Fruit fly (Drosophila melanogaster) whole organism: ENCODE measurements around the gene CG32365.

Experiments
- CG8478 ChIP-seq: fragments of >200 bp; optimal IDR thresholded peaks from 2 replicates; lab custom pipeline; 2018; ENCODE audit warnings: inconsistent platforms
- Dll ChIP-seq: fragments of >200 bp; optimal IDR thresholded peaks from 2 replicates; lab custom pipeline; 2017
- EcR ChIP-seq, 2 experiments: fragments of >200 bp; optimal IDR thresholded peaks; 2 replicates each; lab custom pipeline; 2017; ENCODE audit warnings: missing biosample characterization in 2 of 2, missing genetic modification characterization in 2 of 2, missing genetic modification reagents in 2 of 2
- pan ChIP-seq: fragments of >200 bp; optimal IDR thresholded peaks from 2 replicates; lab custom pipeline; 2017
- psq ChIP-seq: fragments of >200 bp; optimal IDR thresholded peaks from 2 replicates; lab custom pipeline; 2017
- usp ChIP-seq: fragments of >200 bp; optimal IDR thresholded peaks from 2 replicates; lab custom pipeline; 2017; ENCODE audit warnings: missing biosample characterization, missing genetic modification characterization, mixed read lengths

The CG32365 gene

DNA sequence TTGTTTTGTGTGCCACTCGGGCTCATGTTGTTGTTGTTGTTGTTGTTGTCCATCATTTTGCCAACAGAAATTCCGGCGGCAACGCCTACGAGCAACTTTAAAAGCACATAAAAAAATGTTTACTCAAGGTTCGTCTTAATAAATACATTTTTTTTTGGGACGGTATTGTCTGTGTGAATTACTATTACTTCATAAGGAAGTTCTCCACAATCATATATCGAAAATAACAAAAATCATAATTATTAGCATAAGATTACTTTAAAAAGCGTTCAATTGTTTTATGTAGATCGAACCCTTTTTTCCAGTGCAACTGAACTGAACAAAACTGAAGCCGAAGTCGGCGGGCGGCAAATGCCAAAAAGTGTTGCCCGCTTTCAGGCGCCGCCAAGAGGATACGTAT is 20.2 kb upstream of the CG32365 start:
- no peak for TF ChIP-seq psq (lab: Kevin White, UChicago)
- no peak for TF ChIP-seq Dll (lab: Kevin White, UChicago)
- no peak for TF ChIP-seq pan
- TF ChIP-seq CG8478 (lab: Kevin White, UChicago), result no peak
- no peak for TF ChIP-seq usp (GFP tag; lab: Kevin White, UChicago)
- no peak for TF ChIP-seq EcR (GFP tag; optimal IDR thresholded peaks at IDR 0.05; lab: Kevin White, UChicago)

DNA sequence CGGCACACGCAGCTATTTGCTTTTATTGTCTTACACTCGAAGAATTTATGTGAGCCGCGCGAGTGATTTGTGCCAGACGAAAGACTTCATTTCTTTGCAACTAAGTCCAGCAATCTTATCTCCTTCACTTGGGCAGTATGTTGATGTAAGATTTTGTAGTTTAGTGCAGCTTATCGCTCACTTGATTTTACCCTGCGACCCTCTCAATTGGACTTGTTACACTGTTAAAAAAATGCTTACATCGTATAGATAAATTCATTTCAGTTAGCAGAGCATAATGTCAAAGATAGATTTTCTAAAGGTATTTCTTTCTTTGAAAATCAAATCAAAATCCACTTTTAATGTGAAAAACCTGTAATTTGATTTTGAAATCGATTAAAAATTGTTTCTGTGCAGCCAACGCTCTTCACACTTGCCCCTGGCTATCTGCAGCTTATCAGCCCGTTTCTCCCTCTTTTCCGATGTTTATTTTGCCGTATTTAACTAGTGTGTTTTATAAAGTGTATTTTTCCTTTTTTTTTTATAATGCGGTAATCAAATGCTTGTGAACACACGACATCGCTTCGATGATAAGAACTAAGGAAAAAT is 18.0 kb upstream of the CG32365 start:
- TF ChIP-seq psq (lab: Kevin White, UChicago), result no peak
- no peak for TF ChIP-seq CG8478 (lab: Kevin White, UChicago)
- TF ChIP-seq Dll (lab: Kevin White, UChicago), result no peak
- no peak for TF ChIP-seq EcR (GFP tag; optimal IDR thresholded peaks at IDR 0.05; lab: Kevin White, UChicago)
- TF ChIP-seq pan, result no peak
- TF ChIP-seq usp (GFP tag; lab: Kevin White, UChicago), result no peak

DNA sequence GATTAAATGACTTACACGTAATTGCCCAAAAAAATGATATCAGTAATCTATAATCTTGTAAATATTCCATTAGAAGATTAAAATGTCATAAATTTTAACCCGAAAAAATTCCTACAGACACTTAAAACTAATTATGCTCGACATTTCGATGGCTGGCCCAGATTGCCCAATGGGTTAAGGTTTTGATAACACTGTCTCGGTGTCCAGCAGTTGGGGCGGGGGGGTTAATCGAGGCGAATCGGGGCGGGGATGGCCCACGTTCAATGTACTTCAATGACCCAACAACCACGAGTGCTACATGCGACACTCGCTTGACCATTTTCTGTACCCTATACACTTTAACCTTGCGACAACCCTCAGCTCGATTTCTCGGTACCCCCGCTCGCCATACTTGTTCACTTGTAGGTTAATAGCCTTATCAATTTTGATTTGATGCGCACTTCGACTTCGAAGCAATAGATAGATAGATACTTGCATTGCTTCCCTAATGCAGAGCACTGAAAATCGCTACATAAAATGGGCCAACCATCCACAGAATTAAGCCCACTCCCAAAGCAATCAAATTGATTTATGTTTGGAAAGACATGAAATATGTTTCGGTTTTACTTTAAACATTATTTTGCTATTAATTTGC is 16.5 kb upstream of the CG32365 start:
- TF ChIP-seq psq (lab: Kevin White, UChicago), result no peak
- TF ChIP-seq EcR (GFP tag; optimal IDR thresholded peaks at IDR 0.05; lab: Kevin White, UChicago), result no peak
- TF ChIP-seq usp (GFP tag; lab: Kevin White, UChicago), result no peak
- TF ChIP-seq Dll (lab: Kevin White, UChicago), result no peak
- TF ChIP-seq pan, result no peak
- no peak for TF ChIP-seq CG8478 (lab: Kevin White, UChicago)

DNA sequence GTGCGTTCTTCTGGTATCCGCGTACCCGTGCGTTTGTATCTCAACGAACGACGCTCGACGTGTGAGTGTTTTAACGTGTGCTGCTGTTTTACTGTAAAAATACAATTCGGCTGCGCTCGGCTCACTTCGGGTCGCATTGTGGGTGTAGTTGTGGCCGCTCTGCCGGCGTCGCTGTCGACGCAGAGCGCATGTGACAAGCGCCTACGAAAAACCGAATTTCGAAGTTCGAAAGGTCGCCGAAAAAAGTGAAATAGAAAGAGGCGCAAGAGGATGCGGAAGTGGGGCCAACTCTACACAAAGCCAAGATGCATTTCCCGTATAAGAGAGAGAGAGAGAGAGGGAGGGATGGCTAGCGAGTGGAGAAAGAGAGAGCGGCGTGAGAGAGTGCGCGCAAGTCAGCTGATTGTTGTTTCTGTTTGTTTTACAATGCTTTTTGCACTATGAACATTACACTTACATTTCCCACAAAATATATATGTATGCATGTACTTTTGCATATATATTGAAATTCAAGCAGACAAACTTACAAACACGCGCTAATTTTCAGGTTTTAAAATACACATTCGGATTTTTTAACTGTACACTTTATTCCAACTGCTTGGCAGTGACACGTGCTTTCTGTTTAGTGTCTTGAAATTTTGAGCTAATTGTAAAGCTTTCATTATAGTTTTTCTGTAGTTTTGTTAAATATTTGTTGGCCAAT is 13.9 kb upstream of the CG32365 start:
- TF ChIP-seq usp (GFP tag; lab: Kevin White, UChicago) (no peak), CG8478 (lab: Kevin White, UChicago) (no peak), Dll (lab: Kevin White, UChicago) (no peak), pan (no peak), psq (lab: Kevin White, UChicago) (no peak), EcR (GFP tag; optimal IDR thresholded peaks at IDR 0.05; lab: Kevin White, UChicago) (no peak)

DNA sequence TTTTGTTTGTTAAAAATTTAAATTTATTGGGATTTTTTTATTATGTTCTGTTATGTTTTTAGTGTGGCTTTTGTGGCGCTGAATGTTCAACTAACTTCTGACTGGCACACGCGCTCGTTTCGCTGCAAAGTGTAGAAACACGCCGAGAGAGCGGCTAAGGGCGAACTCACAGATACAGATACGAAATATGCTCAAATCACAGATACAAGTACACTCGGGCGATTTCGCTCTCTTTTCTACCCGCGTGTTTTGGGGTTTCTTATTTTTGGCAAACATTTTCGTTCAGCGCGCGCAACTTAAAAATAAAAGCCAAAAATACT is 13.4 kb upstream of the CG32365 start:
- TF ChIP-seq pan (no peak), Dll (lab: Kevin White, UChicago) (no peak), usp (GFP tag; lab: Kevin White, UChicago) (no peak), EcR (GFP tag; optimal IDR thresholded peaks at IDR 0.05; lab: Kevin White, UChicago) (no peak), CG8478 (lab: Kevin White, UChicago) (no peak), psq (lab: Kevin White, UChicago) (no peak)

DNA sequence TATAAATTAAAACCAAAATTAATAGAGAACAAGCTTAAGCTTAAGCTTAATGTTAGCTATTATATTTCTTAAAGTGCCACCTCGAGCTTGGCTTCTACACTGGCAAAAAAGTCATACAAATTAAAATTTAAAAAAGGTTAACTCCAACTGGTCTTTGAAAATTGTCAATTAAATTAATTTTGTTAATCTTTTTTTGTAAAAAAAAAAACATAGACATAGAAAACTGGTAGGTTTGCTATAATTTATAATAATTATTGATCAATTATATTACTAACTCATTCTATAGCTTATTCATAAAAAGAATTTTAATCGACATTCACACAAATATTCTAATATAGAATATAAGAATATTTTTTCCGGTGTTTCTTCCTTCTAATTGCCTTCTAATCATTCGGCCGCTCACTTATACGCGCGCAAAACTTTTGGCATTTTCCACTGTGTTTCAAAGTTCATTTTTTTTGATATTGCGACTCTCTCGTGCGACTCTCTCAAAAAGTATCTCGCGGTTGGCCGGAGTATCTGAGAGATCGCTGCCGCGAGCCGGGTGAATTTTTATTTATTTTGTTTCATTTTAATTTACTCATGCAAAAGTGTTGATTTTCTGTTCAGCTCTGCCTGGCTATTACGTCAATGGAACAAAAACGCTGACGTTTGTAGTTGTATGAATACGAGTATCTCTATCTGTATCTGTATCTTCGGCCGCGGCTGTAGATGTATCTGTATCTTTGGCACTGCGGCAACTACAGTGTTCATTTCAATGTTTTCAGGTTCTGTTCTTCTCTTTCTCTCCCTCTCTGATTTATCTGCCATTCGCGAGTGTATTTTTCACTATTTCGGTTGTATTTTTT is 12.8 kb upstream of the CG32365 start:
- TF ChIP-seq psq (lab: Kevin White, UChicago), result no peak
- no peak for TF ChIP-seq usp (GFP tag; lab: Kevin White, UChicago)
- no peak for TF ChIP-seq CG8478 (lab: Kevin White, UChicago)
- no peak for TF ChIP-seq Dll (lab: Kevin White, UChicago)
- no peak for TF ChIP-seq EcR (GFP tag; optimal IDR thresholded peaks at IDR 0.05; lab: Kevin White, UChicago)
- no peak for TF ChIP-seq pan

DNA sequence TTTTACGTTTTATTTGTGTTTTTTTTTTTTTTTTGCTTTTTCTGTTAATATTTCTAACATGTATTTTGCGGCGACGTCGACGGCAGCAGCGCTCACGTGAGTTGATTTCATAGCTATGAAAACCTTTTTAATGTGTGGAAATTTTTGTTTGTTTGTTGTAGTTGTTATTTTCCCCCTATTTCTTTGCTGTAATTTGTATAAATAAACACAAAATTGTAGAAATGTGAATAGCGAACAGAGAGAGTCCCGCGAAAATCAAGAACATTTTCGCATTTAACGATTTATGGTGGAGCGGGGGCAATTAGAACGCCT is 12.3 kb upstream of the CG32365 start:
- TF ChIP-seq pan, result no peak
- TF ChIP-seq CG8478 (lab: Kevin White, UChicago), result no peak
- no peak for TF ChIP-seq psq (lab: Kevin White, UChicago)
- no peak for TF ChIP-seq usp (GFP tag; lab: Kevin White, UChicago)
- no peak for TF ChIP-seq EcR (GFP tag; optimal IDR thresholded peaks at IDR 0.05; lab: Kevin White, UChicago)
- no peak for TF ChIP-seq Dll (lab: Kevin White, UChicago)

DNA sequence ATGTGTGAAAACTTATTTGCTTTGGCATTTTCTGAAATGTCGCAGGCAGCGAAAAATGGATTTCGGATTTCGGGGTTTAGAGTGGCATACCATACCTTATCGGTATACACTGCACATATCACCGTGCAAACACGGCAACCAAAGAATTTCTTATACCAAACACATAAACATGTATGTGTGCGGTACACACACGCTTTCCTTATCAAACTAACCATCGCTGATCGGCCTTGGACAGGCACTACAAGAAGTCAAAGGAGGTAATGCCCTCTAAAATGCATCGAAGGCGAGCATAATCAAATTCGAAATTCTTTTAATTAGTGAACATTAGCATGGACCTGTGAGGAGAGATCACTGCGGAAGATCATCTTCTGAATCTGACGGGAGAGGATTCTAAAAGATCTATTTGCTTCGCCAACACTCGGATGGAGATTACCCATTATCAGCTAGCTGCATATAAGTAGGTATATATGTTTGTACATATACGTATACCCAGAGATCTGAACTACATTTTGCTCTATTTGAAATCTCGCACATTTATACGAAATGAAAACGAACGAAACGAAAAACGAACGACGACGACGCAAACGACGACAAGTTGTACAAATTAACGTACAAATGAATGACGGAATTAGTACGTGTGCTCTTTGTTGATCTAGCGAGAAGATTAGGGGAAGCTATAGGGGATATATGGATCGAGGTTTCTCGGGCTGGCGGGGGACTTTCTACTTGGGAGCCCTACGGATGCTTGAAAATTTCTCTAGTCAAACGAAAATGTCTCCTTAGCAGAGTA is 10.3 kb upstream of the CG32365 start:
- TF ChIP-seq EcR (GFP tag; optimal IDR thresholded peaks at IDR 0.05; lab: Kevin White, UChicago) (no peak), usp (GFP tag; lab: Kevin White, UChicago) (no peak), psq (lab: Kevin White, UChicago) (no peak), pan (no peak), Dll (lab: Kevin White, UChicago) (no peak), CG8478 (lab: Kevin White, UChicago) (no peak)

DNA sequence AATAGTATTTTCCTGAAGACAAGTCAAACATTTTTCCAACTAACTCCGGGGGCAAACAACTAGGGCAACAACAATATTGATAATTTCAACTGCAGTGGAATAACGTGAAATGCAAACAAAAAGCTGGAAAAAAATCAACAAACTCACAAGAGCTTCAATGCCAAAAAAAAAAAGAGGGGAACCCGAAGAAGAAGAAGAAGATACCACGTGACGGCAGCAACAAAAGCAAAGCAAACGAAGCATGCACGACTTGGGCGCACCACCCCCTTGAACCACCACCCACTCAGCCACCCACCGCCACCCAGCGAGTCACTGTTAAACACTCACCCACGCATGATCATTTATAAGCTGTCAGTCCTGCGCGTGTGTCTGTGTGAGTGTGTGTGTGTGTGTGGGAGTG is 9.0 kb upstream of the CG32365 start:
- no peak for TF ChIP-seq CG8478 (lab: Kevin White, UChicago)

DNA sequence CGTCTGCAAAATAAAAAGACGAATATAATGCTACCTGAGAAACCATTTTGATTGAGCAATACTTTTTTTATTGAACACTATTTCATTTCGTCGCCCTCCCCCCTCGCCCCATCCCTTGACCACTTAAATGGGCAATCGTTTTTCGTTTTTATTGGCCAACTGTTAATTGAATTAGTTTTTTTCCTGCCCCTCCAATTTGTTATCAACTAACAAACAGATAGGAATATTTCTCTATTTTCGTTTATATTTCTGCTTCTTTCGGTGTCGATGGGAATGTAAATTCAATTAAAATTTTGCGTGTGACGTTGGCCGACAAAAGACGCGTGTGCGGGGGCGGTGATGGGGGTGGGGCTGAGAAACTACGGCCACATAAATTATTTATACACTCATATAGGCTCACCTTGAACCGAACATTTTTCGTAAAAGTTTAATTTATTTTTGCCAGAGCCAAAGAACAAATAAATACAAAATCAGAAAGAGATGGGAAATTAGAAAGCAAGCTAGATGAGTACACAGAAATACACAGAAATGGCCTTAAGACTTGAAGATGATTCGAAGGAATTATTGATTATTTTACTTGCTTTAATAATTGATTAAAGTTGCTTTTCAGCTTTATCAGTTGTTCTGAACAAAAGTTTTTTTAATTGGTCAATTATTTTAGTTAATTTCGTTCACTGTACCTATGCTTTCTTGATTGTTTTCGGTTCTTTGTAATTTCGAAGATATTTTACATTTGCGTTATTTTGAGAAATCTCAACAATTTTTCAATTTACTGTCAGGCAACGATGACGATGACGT is 8.0 kb upstream of the CG32365 start:
- TF ChIP-seq CG8478 (lab: Kevin White, UChicago) (no peak), psq (lab: Kevin White, UChicago) (no peak), EcR (GFP tag; optimal IDR thresholded peaks at IDR 0.05; lab: Kevin White, UChicago) (no peak), Dll (lab: Kevin White, UChicago) (no peak)
